Worm (Caenorhabditis elegans) whole organism, L2 larva: ENCODE measurements around the gene oac-49.

Experiments
- C34F6.9 ChIP-seq: fragments of 150-350 bp; optimal IDR thresholded peaks from 2 replicates; lab custom pipeline; 2014; ENCODE audit warnings: missing biosample characterization, missing genetic modification characterization
- F13H6.1 ChIP-seq: sonication (generic microtip); optimal IDR thresholded peaks from 2 replicates; lab custom pipeline; 2016; ENCODE audit warnings: missing genetic modification characterization, missing compliant biosample characterization
- Y55F3AM.14 ChIP-seq: fragments of 200-800 bp; sonication (Bioruptor generic); optimal IDR thresholded peaks from 2 replicates; lab custom pipeline; 2018; ENCODE audit warnings: mild to moderate bottlenecking, missing genetic modification characterization, missing compliant biosample characterization
- ZK546.5 ChIP-seq: sonication (generic microtip); optimal IDR thresholded peaks from 2 replicates; lab custom pipeline; 2017; ENCODE audit warnings: missing biosample characterization, missing genetic modification characterization
- alr-1 ChIP-seq: fragments of 150-350 bp; optimal IDR thresholded peaks from 2 replicates; lab custom pipeline; 2014; ENCODE audit warnings: missing biosample characterization, missing genetic modification characterization
- ama-1 ChIP-seq: fragments of 150-350 bp; optimal IDR thresholded peaks from 2 replicates; lab custom pipeline; 2018; ENCODE audit warnings: inconsistent platforms
- blmp-1 ChIP-seq: sonication (generic microtip); optimal IDR thresholded peaks from 2 replicates; lab custom pipeline; 2017; ENCODE audit warnings: missing genetic modification characterization, mild to moderate bottlenecking, missing compliant biosample characterization, antibody characterized with exemption, moderate library complexity; ENCODE audit not compliant: insufficient read depth
- ceh-16 ChIP-seq: fragments of 150-350 bp; optimal IDR thresholded peaks from 2 replicates; lab custom pipeline; 2014; ENCODE audit warnings: missing biosample characterization, missing genetic modification characterization
- ceh-82 ChIP-seq: fragments of 150-350 bp; optimal IDR thresholded peaks from 2 replicates; lab custom pipeline; 2014; ENCODE audit warnings: missing biosample characterization, missing genetic modification characterization
- crh-2 ChIP-seq: sonication (generic microtip); optimal IDR thresholded peaks from 2 replicates; lab custom pipeline; 2017; ENCODE audit warnings: missing biosample characterization, missing genetic modification characterization
- dmd-4 ChIP-seq: sonication (generic microtip); optimal IDR thresholded peaks from 2 replicates; lab custom pipeline; 2017; ENCODE audit warnings: missing biosample characterization, missing genetic modification characterization
- egl-27 ChIP-seq: sonication (generic microtip); optimal IDR thresholded peaks from 3 replicates; lab custom pipeline; 2017; ENCODE audit warnings: missing biosample characterization, missing genetic modification reagents, missing genetic modification characterization
- elt-1 ChIP-seq: fragments of 150-350 bp; optimal IDR thresholded peaks from 2 replicates; lab custom pipeline; 2014; ENCODE audit warnings: missing biosample characterization, missing genetic modification characterization
- elt-3 ChIP-seq: sonication (generic microtip); optimal IDR thresholded peaks from 2 replicates; lab custom pipeline; 2017; ENCODE audit warnings: missing biosample characterization, missing genetic modification characterization
- fos-1 ChIP-seq: fragments of 150-350 bp; optimal IDR thresholded peaks from 2 replicates; lab custom pipeline; 2014; ENCODE audit warnings: missing biosample characterization, missing genetic modification characterization
- lin-11 ChIP-seq: fragments of 150-350 bp; sonication (generic microtip); optimal IDR thresholded peaks from 2 replicates; lab custom pipeline; 2014; ENCODE audit warnings: missing biosample characterization, missing genetic modification characterization, inconsistent platforms, mixed read lengths
- lin-13 ChIP-seq: fragments of 150-350 bp; optimal IDR thresholded peaks from 2 replicates; lab custom pipeline; 2014; ENCODE audit warnings: missing biosample characterization, missing genetic modification reagents, missing genetic modification characterization
- lsy-2 ChIP-seq, 2 experiments: fragments of 150-350 bp in 1 of 2; sonication (generic microtip) in 1 of 2; optimal IDR thresholded peaks; 2 replicates each; lab custom pipeline; 2014 to 2017; ENCODE audit warnings: missing biosample characterization in 2 of 2, missing genetic modification characterization in 2 of 2
- mbf-1 ChIP-seq: sonication (generic microtip); optimal IDR thresholded peaks from 2 replicates; lab custom pipeline; 2017; ENCODE audit warnings: missing biosample characterization, missing genetic modification characterization
- nhr-10 ChIP-seq: sonication (generic microtip); optimal IDR thresholded peaks from 2 replicates; lab custom pipeline; 2017; ENCODE audit warnings: missing biosample characterization, missing genetic modification characterization
- nhr-11 ChIP-seq: fragments of 150-350 bp; optimal IDR thresholded peaks from 2 replicates; lab custom pipeline; 2014; ENCODE audit warnings: missing biosample characterization, missing genetic modification characterization
- nhr-129 ChIP-seq: fragments of 150-350 bp; optimal IDR thresholded peaks from 2 replicates; lab custom pipeline; 2014; ENCODE audit warnings: missing biosample characterization, missing genetic modification characterization
- nhr-21 ChIP-seq: fragments of 150-350 bp; optimal IDR thresholded peaks from 2 replicates; lab custom pipeline; 2014; ENCODE audit warnings: missing biosample characterization, missing genetic modification characterization
- nhr-23 ChIP-seq: fragments of 150-350 bp; optimal IDR thresholded peaks from 2 replicates; lab custom pipeline; 2014; ENCODE audit warnings: missing biosample characterization, missing genetic modification reagents, missing genetic modification characterization
- nhr-237 ChIP-seq: fragments of 150-350 bp; optimal IDR thresholded peaks from 2 replicates; lab custom pipeline; 2014; ENCODE audit warnings: missing biosample characterization, missing genetic modification characterization
- nhr-25 ChIP-seq: fragments of 150-350 bp; sonication (generic microtip); optimal IDR thresholded peaks from 3 replicates; lab custom pipeline; 2014; ENCODE audit warnings: missing biosample characterization, missing genetic modification characterization
- nhr-6 ChIP-seq: fragments of 150-350 bp; optimal IDR thresholded peaks from 2 replicates; lab custom pipeline; 2014; ENCODE audit warnings: missing biosample characterization, missing genetic modification characterization
- nhr-77 ChIP-seq: fragments of 150-350 bp; optimal IDR thresholded peaks from 2 replicates; lab custom pipeline; 2014; ENCODE audit warnings: missing biosample characterization, missing genetic modification characterization
- peb-1 ChIP-seq: fragments of 150-350 bp; optimal IDR thresholded peaks from 2 replicates; lab custom pipeline; 2014; ENCODE audit warnings: missing biosample characterization, missing genetic modification characterization
- sem-4 ChIP-seq: fragments of 150-350 bp; optimal IDR thresholded peaks from 2 replicates; lab custom pipeline; 2014; ENCODE audit warnings: missing biosample characterization, missing genetic modification reagents, missing genetic modification characterization
- sma-3 ChIP-seq: sonication (generic microtip); optimal IDR thresholded peaks from 2 replicates; lab custom pipeline; 2016; ENCODE audit warnings: missing genetic modification reagents, missing genetic modification characterization, missing compliant biosample characterization
- sma-9 ChIP-seq, 2 experiments: fragments of 150-350 bp in 1 of 2; sonication (generic microtip) in 1 of 2; optimal IDR thresholded peaks; 2 replicates each; lab custom pipeline; 2014 to 2016; ENCODE audit warnings: missing genetic modification characterization in 2 of 2, mild to moderate bottlenecking in 1 of 2, missing biosample characterization in 1 of 2, missing compliant biosample characterization in 1 of 2, missing genetic modification reagents in 1 of 2, moderate library complexity in 1 of 2
- snpc-4 ChIP-seq: fragments of 150-350 bp; optimal IDR thresholded peaks from 2 replicates; lab custom pipeline; 2014; ENCODE audit warnings: missing biosample characterization, missing genetic modification characterization
- unc-39 ChIP-seq: fragments of 150-350 bp; optimal IDR thresholded peaks from 2 replicates; lab custom pipeline; 2014; ENCODE audit warnings: missing biosample characterization, missing genetic modification characterization
- unc-55 ChIP-seq: fragments of 150-350 bp; sonication (generic microtip); optimal IDR thresholded peaks from 3 replicates; lab custom pipeline; 2014; ENCODE audit warnings: missing biosample characterization, missing genetic modification reagents, missing genetic modification characterization
- unc-62 ChIP-seq: fragments of 150-350 bp; optimal IDR thresholded peaks from 2 replicates; lab custom pipeline; 2014; ENCODE audit warnings: missing biosample characterization, missing genetic modification reagents, missing genetic modification characterization
- zag-1 ChIP-seq: fragments of 150-350 bp; optimal IDR thresholded peaks from 2 replicates; lab custom pipeline; 2014; ENCODE audit warnings: missing biosample characterization, missing genetic modification characterization
- ztf-4 ChIP-seq: fragments of 150-350 bp; optimal IDR thresholded peaks from 2 replicates; lab custom pipeline; 2014; ENCODE audit warnings: missing biosample characterization, missing genetic modification characterization

oac-49 gene

ce11 chrV:19217104-19217503 is 671 bp upstream of the oac-49 start, which contains the start of gene srr-2:
Gene srr-2, minus strand, starts transcription at chrV:19217176.
- no peak for TF ChIP-seq nhr-129 (tag; lab: Kevin White, UChicago)
- no peak for TF ChIP-seq lin-13 (GFP tag; lab: Kevin White, UChicago)
- TF ChIP-seq fos-1 (tag; lab: Kevin White, UChicago): peak; percentile 93

- no peak for TF ChIP-seq nhr-237 (tag; lab: Kevin White, UChicago)
- no peak for TF ChIP-seq peb-1 (tag; lab: Kevin White, UChicago)
- TF ChIP-seq lin-13 (GFP tag; lab: Kevin White, UChicago): no peak
- no peak for TF ChIP-seq crh-2 (tag; lab: Kevin White, UChicago)
- no peak for TF ChIP-seq elt-3 (tag; lab: Kevin White, UChicago)
- TF ChIP-seq snpc-4: no peak
- TF ChIP-seq F13H6.1 (tag; lab: Kevin White, UChicago): no peak
- no peak for TF ChIP-seq Y55F3AM.14 (GFP tag; lab: Kevin White, UChicago)
- TF ChIP-seq ztf-4 (tag; lab: Kevin White, UChicago): no peak
- no peak for TF ChIP-seq egl-27 (tag; lab: Kevin White, UChicago)
- TF ChIP-seq alr-1: no peak
- no peak for TF ChIP-seq nhr-23 (tag; lab: Kevin White, UChicago)
- TF ChIP-seq elt-1 (tag; lab: Kevin White, UChicago): no peak
- TF ChIP-seq unc-55: no peak
- TF ChIP-seq nhr-25 (tag; lab: Kevin White, UChicago): no peak
- no peak for TF ChIP-seq nhr-129 (tag; lab: Kevin White, UChicago)
Observed at ce11 chrV:19230413-19230812, 12.6 kb downstream of the oac-49 start, which contains the start of gene sqst-3. Gene sqst-3, plus strand, starts transcription at chrV:19230782.

ce11 chrV:19231167-19231566 is 13.4 kb downstream of the oac-49 start:
- TF ChIP-seq Y55F3AM.14 (GFP tag; lab: Kevin White, UChicago) (no peak), nhr-6 (tag; lab: Kevin White, UChicago) (no peak), nhr-23 (tag; lab: Kevin White, UChicago) (no peak), sma-9 (GFP tag; optimal IDR thresholded peaks at IDR 0.05; lab: Kevin White, UChicago) (no peak), sma-9 (tag; optimal IDR thresholded peaks at IDR 0.05; lab: Kevin White, UChicago) (no peak), nhr-10 (tag; lab: Kevin White, UChicago) (no peak), nhr-21 (tag; lab: Kevin White, UChicago) (no peak), elt-1 (tag; lab: Kevin White, UChicago) (no peak), C34F6.9 (no peak), lin-13 (GFP tag; lab: Kevin White, UChicago) (no peak), blmp-1 (no peak), mbf-1 (no peak), egl-27 (tag; lab: Kevin White, UChicago) (no peak)

ce11 chrV:19233469-19233868 is 15.7 kb downstream of the oac-49 start, which contains the start of gene fbxb-116:
Gene fbxb-116, plus strand, starts transcription at chrV:19233769.
- TF ChIP-seq sma-9 (GFP tag; optimal IDR thresholded peaks at IDR 0.05; lab: Kevin White, UChicago) (no peak), sma-9 (tag; optimal IDR thresholded peaks at IDR 0.05; lab: Kevin White, UChicago) (no peak), nhr-23 (tag; lab: Kevin White, UChicago) (no peak), Y55F3AM.14 (GFP tag; lab: Kevin White, UChicago) (no peak), blmp-1 (no peak), ceh-82 (tag; lab: Kevin White, UChicago) (no peak), nhr-77 (tag; lab: Kevin White, UChicago) (no peak), alr-1 (no peak), sma-3 (no peak), C34F6.9 (no peak), snpc-4 (no peak), lsy-2 (tag; optimal IDR thresholded peaks at IDR 0.05; lab: Kevin White, UChicago) (no peak), peb-1 (tag; lab: Kevin White, UChicago) (no peak), elt-1 (tag; lab: Kevin White, UChicago) (no peak), zag-1 (tag; lab: Kevin White, UChicago) (no peak), unc-55 (no peak), mbf-1 (no peak), unc-62 (GFP tag; lab: Kevin White, UChicago) (no peak), nhr-6 (tag; lab: Kevin White, UChicago) (no peak)
- TF ChIP-seq, all 48 proteins: peak for 0

- TF ChIP-seq C34F6.9: no peak
- TF ChIP-seq elt-1 (tag; lab: Kevin White, UChicago): no peak
- TF ChIP-seq blmp-1: no peak
- TF ChIP-seq sem-4 (tag; lab: Kevin White, UChicago): no peak
- no peak for TF ChIP-seq nhr-129 (tag; lab: Kevin White, UChicago)
- TF ChIP-seq lin-13 (GFP tag; lab: Kevin White, UChicago): no peak
- no peak for TF ChIP-seq ztf-4 (tag; lab: Kevin White, UChicago)
- TF ChIP-seq peb-1 (tag; lab: Kevin White, UChicago): no peak
- TF ChIP-seq lin-11 (tag; lab: Kevin White, UChicago): no peak
- no peak for TF ChIP-seq sma-3
- TF ChIP-seq unc-62 (GFP tag; lab: Kevin White, UChicago): no peak
- no peak for TF ChIP-seq Y55F3AM.14 (GFP tag; lab: Kevin White, UChicago)
- no peak for TF ChIP-seq ama-1 (lab: Kevin White, UChicago)
- no peak for TF ChIP-seq nhr-21 (tag; lab: Kevin White, UChicago)
- no peak for TF ChIP-seq dmd-4
- no peak for TF ChIP-seq sma-9 (GFP tag; optimal IDR thresholded peaks at IDR 0.05; lab: Kevin White, UChicago)
- no peak for TF ChIP-seq sma-9 (tag; optimal IDR thresholded peaks at IDR 0.05; lab: Kevin White, UChicago)
- no peak for TF ChIP-seq ZK546.5
- no peak for TF ChIP-seq nhr-11
- TF ChIP-seq unc-39 (tag; lab: Kevin White, UChicago): no peak
- no peak for TF ChIP-seq ceh-16
Observed at ce11 chrV:19237204-19237603, 19.4 kb downstream of the oac-49 start, which contains the start of gene fbxb-2. Gene fbxb-2, minus strand, starts transcription at chrV:19237304.
